Worm (Caenorhabditis elegans): ENCODE measurements around the gene Y43F8B.28.

DNA sequence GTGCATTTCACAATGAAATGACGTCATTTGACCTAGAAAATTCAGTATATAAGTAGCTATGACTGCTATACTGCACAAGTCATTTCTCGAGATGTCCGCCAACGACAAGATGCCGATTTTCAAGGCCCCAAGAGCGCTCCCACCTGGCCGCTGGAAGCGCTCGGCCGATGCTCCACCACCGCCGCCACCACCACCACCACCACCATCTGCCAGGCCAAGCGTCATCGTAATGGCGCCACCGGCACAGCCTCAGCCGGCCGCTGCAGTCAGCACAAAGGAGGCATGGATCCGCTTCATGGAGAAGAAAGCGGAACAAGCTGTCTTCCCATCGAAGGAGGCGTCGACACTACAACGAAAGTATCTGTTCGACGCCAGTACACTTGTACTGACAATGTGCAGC lies at the start of gene Y43F8B.28:
- TF ChIP-seq snpc-4 (tag; optimal IDR thresholded peaks at IDR 0.05) (no peak), hlh-30 (tag; optimal IDR thresholded peaks at IDR 0.05; ENCODE audit: insufficient read depth) (no peak), nhr-237 (tag; optimal IDR thresholded peaks at IDR 0.05) (no peak), mdl-1 (tag; optimal IDR thresholded peaks at IDR 0.05) (no peak)

Data from whole organism, L4 larva.